Worm (Caenorhabditis elegans): ENCODE measurements around the gene lron-13.

ce11 chrIII:13492377-13492776 lies 34.9 kb upstream of the lron-13 start, which contains the start of gene twk-40:
- TF ChIP-seq klf-2 (GFP tag; conservative IDR thresholded peaks at IDR 0.05) (no peak), flt-1 (GFP tag; IDR thresholded peaks at IDR 0.05) (no peak), tab-1 (GFP tag; IDR thresholded peaks at IDR 0.05) (no peak), cog-1 (tag; optimal IDR thresholded peaks at IDR 0.05) (no peak), T22C8.4 (GFP tag; IDR thresholded peaks at IDR 0.05) (no peak), ztf-29 (GFP tag; IDR thresholded peaks at IDR 0.05) (no peak), med-1 (GFP tag; optimal IDR thresholded peaks at IDR 0.05; ENCODE audit: insufficient read depth) (no peak), ref-1 (GFP tag; conservative IDR thresholded peaks at IDR 0.05) (no peak)

Measured in whole organism, midembryonic.